Worm (Caenorhabditis elegans) whole organism, L4 larva: ENCODE measurements around the gene ZK177.2.

Experiments used
- F26F4.8 ChIP-seq: fragments of 200-800 bp; sonication (Bioruptor generic); conservative IDR thresholded peaks from 2 replicates; pipeline ENCODE4 v1.3.6; 2022; ENCODE audit warnings: missing genetic modification characterization, missing compliant biosample characterization
- gei-8 ChIP-seq: fragments of 200-800 bp; sonication (Bioruptor generic); optimal IDR thresholded peaks from 2 replicates; lab custom pipeline; 2018; ENCODE audit warnings: mild to moderate bottlenecking, missing genetic modification characterization, missing compliant biosample characterization
- lin-39 ChIP-seq: fragments of 150-350 bp; optimal IDR thresholded peaks from 2 replicates; lab custom pipeline; 2014; ENCODE audit warnings: missing biosample characterization, missing genetic modification reagents, missing genetic modification characterization
- nhr-237 ChIP-seq: sonication (generic microtip); optimal IDR thresholded peaks from 2 replicates; lab custom pipeline; 2017; ENCODE audit warnings: missing biosample characterization, missing genetic modification characterization
- snpc-4 ChIP-seq: fragments of 150-350 bp; optimal IDR thresholded peaks from 2 replicates; lab custom pipeline; 2014; ENCODE audit warnings: missing biosample characterization, missing genetic modification characterization
- ztf-11 ChIP-seq: fragments of 150-350 bp; optimal IDR thresholded peaks from 2 replicates; lab custom pipeline; 2014; ENCODE audit warnings: missing biosample characterization, missing genetic modification characterization

ce11 chrII:5521411-5521810 is 2.4 kb downstream of the ZK177.2 start, which contains the start of gene ZK177.12:
- TF ChIP-seq gei-8 (GFP tag; lab: Kevin White, UChicago) (no peak), lin-39 (tag; lab: Kevin White, UChicago) (no peak), nhr-237 (tag; lab: Kevin White, UChicago) (no peak), snpc-4 (tag; lab: Kevin White, UChicago) (no peak), ztf-11 (tag; lab: Kevin White, UChicago) (no peak), F26F4.8 (no peak)
